Worm (Caenorhabditis elegans): ENCODE data around the gene mltn-1.

mltn-1 gene

ce11 chrII:13145204-13145603 is at the start of gene mltn-1:
mltn-1 (minus strand) TSS chrII:13145225.
- no peak for TF ChIP-seq egl-27 (tag; optimal IDR thresholded peaks at IDR 0.05)
- peak; percentile 83 for TF ChIP-seq nhr-21 (tag; optimal IDR thresholded peaks at IDR 0.05)

- peak; percentile 10 for TF ChIP-seq nhr-129 (tag; optimal IDR thresholded peaks at IDR 0.05)
- TF ChIP-seq sma-9 (GFP tag; optimal IDR thresholded peaks at IDR 0.05): peak; percentile 14
- no peak for TF ChIP-seq sma-9 (tag; optimal IDR thresholded peaks at IDR 0.05)
- peak; percentile 27 for TF ChIP-seq F13H6.1 (tag; optimal IDR thresholded peaks at IDR 0.05)
- TF ChIP-seq blmp-1 (tag; optimal IDR thresholded peaks at IDR 0.05; ENCODE audit: insufficient read depth): peak; percentile 5
- no peak for TF ChIP-seq fos-1 (tag; optimal IDR thresholded peaks at IDR 0.05)
These were observed 48.6 kb upstream of the mltn-1 start for ce11 chrII:13193563-13194103.

- peak; percentile 5 for TF ChIP-seq gmeb-1 (tag; optimal IDR thresholded peaks at IDR 0.05)
- no peak for TF ChIP-seq zag-1 (tag; optimal IDR thresholded peaks at IDR 0.05)
- TF ChIP-seq fos-1 (tag; optimal IDR thresholded peaks at IDR 0.05): peak; percentile 72
- no peak for TF ChIP-seq C34F6.9 (tag; optimal IDR thresholded peaks at IDR 0.05)
- TF ChIP-seq nhr-237 (tag; optimal IDR thresholded peaks at IDR 0.05): no peak
- peak; percentile 11 for TF ChIP-seq sma-9 (GFP tag; optimal IDR thresholded peaks at IDR 0.05)
- TF ChIP-seq sma-9 (tag; optimal IDR thresholded peaks at IDR 0.05): no peak
- TF ChIP-seq dmd-4 (tag; optimal IDR thresholded peaks at IDR 0.05): no peak
- TF ChIP-seq crh-2 (tag; optimal IDR thresholded peaks at IDR 0.05): peak; percentile 77
These were observed 45.4 kb upstream of the mltn-1 start for ce11 chrII:13190412-13190811.

ce11 chrII:13189363-13189762 is 44.3 kb upstream of the mltn-1 start:
- peak; percentile 36 for TF ChIP-seq nhr-21 (tag; optimal IDR thresholded peaks at IDR 0.05)
- no peak for TF ChIP-seq mab-5 (tag; optimal IDR thresholded peaks at IDR 0.05)
- TF ChIP-seq crh-2 (tag; optimal IDR thresholded peaks at IDR 0.05): peak; percentile 50
- TF ChIP-seq ztf-1 (GFP tag; conservative IDR thresholded peaks at IDR 0.05): no peak
- peak; percentile 16 for TF ChIP-seq C34F6.9 (tag; optimal IDR thresholded peaks at IDR 0.05)
- TF ChIP-seq ZK546.5 (tag; optimal IDR thresholded peaks at IDR 0.05): no peak
- peak; percentile 4 for TF ChIP-seq snpc-4 (tag; optimal IDR thresholded peaks at IDR 0.05)
- no peak for TF ChIP-seq blmp-1 (tag; optimal IDR thresholded peaks at IDR 0.05; ENCODE audit: insufficient read depth)
- peak; percentile 30 for TF ChIP-seq sma-3 (GFP tag; optimal IDR thresholded peaks at IDR 0.05)
- TF ChIP-seq unc-39 (tag; optimal IDR thresholded peaks at IDR 0.05): no peak
- peak; percentile 4 for TF ChIP-seq Y55F3AM.14 (GFP tag; optimal IDR thresholded peaks at IDR 0.05)
- TF ChIP-seq fos-1 (tag; optimal IDR thresholded peaks at IDR 0.05): peak; percentile 36
- TF ChIP-seq nhr-77 (tag; optimal IDR thresholded peaks at IDR 0.05): no peak
- TF ChIP-seq nhr-129 (tag; optimal IDR thresholded peaks at IDR 0.05): peak; percentile 44
- peak in 1 of 2 experiments; percentile 6 for TF ChIP-seq mdl-1 (tag; optimal IDR thresholded peaks at IDR 0.05)
- no peak for TF ChIP-seq unc-55 (GFP tag; optimal IDR thresholded peaks at IDR 0.05)
- TF ChIP-seq lin-13 (GFP tag; optimal IDR thresholded peaks at IDR 0.05): no peak
- no peak for TF ChIP-seq gmeb-1 (tag; optimal IDR thresholded peaks at IDR 0.05)
- no peak for TF ChIP-seq nhr-11 (tag; optimal IDR thresholded peaks at IDR 0.05)
- TF ChIP-seq sem-4 (tag; optimal IDR thresholded peaks at IDR 0.05): no peak
- no peak for TF ChIP-seq aly-2 (tag; optimal IDR thresholded peaks at IDR 0.05)
- TF ChIP-seq sma-9 (GFP tag; optimal IDR thresholded peaks at IDR 0.05): peak; percentile 82
- TF ChIP-seq sma-9 (tag; optimal IDR thresholded peaks at IDR 0.05): no peak
- peak; percentile 62 for TF ChIP-seq F13H6.1 (tag; optimal IDR thresholded peaks at IDR 0.05)

- TF ChIP-seq sem-4 (tag; optimal IDR thresholded peaks at IDR 0.05): no peak
- no peak for TF ChIP-seq sma-9 (GFP tag; optimal IDR thresholded peaks at IDR 0.05)
- TF ChIP-seq sma-9 (tag; optimal IDR thresholded peaks at IDR 0.05): no peak
- no peak for TF ChIP-seq fos-1 (tag; optimal IDR thresholded peaks at IDR 0.05)
- no peak for TF ChIP-seq skn-1 (tag; optimal IDR thresholded peaks at IDR 0.05)
- TF ChIP-seq nhr-21 (tag; optimal IDR thresholded peaks at IDR 0.05): no peak
- no peak for TF ChIP-seq nhr-129 (tag; optimal IDR thresholded peaks at IDR 0.05)
- TF ChIP-seq crh-2 (tag; optimal IDR thresholded peaks at IDR 0.05): no peak
- no peak for TF ChIP-seq ztf-1 (GFP tag; conservative IDR thresholded peaks at IDR 0.05)
- TF ChIP-seq ZK546.5 (tag; optimal IDR thresholded peaks at IDR 0.05): no peak
- TF ChIP-seq lin-13 (GFP tag; optimal IDR thresholded peaks at IDR 0.05): no peak
- TF ChIP-seq nhr-23 (tag; optimal IDR thresholded peaks at IDR 0.05): no peak
- no peak for TF ChIP-seq nhr-237 (tag; optimal IDR thresholded peaks at IDR 0.05)
- no peak for TF ChIP-seq mbf-1 (tag; optimal IDR thresholded peaks at IDR 0.05)
These were observed 43.1 kb upstream of the mltn-1 start for ce11 chrII:13188084-13188483.

ce11 chrII:13187188-13187587 is 42.2 kb upstream of the mltn-1 start, which contains the start of gene mecr-1:
mecr-1 (minus strand) TSS chrII:13187314.
- TF ChIP-seq elt-1 (tag; optimal IDR thresholded peaks at IDR 0.05) (no peak), nhr-23 (tag; optimal IDR thresholded peaks at IDR 0.05) (no peak), R02D3.7 (tag; optimal IDR thresholded peaks at IDR 0.05) (peak; percentile 86), nhr-25 (tag; optimal IDR thresholded peaks at IDR 0.05) (peak; percentile 33), nhr-129 (tag; optimal IDR thresholded peaks at IDR 0.05) (peak; percentile 29), nhr-11 (tag; optimal IDR thresholded peaks at IDR 0.05) (no peak), unc-55 (GFP tag; optimal IDR thresholded peaks at IDR 0.05) (peak; percentile 69), ZK546.5 (tag; optimal IDR thresholded peaks at IDR 0.05) (no peak), crh-2 (tag; optimal IDR thresholded peaks at IDR 0.05) (peak; percentile 45), C34F6.9 (tag; optimal IDR thresholded peaks at IDR 0.05) (peak; percentile 59), lsy-2 (tag; optimal IDR thresholded peaks at IDR 0.05) (peak in 1 of 2 experiments; percentile 65), unc-39 (tag; optimal IDR thresholded peaks at IDR 0.05) (no peak), blmp-1 (tag; optimal IDR thresholded peaks at IDR 0.05; ENCODE audit: insufficient read depth) (no peak)
